Fruit fly (Drosophila melanogaster) whole organism, prepupa: Measurements from ENCODE around the gene CG6052.

Source experiments
- CG10669 ChIP-seq: fragments of 200-800 bp; sonication (Bioruptor generic); optimal IDR thresholded peaks from 3 replicates; lab custom pipeline; 2018; ENCODE audit warnings: missing biosample characterization, mild to moderate bottlenecking, missing genetic modification characterization, moderate library complexity
- CG11902 ChIP-seq: fragments of 200-800 bp; sonication (Bioruptor generic); optimal IDR thresholded peaks from 3 replicates; lab custom pipeline; 2016; ENCODE audit warnings: missing biosample characterization, missing genetic modification characterization
- CG15336 ChIP-seq: fragments of 200-800 bp; sonication (Bioruptor generic); IDR thresholded peaks from 2 replicates; pipeline ENCODE4 v1.3.6; 2022; ENCODE audit warnings: missing biosample characterization, missing genetic modification characterization
- CG1621 ChIP-seq: fragments of 200-800 bp; sonication (Bioruptor generic); optimal IDR thresholded peaks from 3 replicates; lab custom pipeline; 2018; ENCODE audit warnings: missing biosample characterization, mild to moderate bottlenecking, missing genetic modification characterization
- CG16779 ChIP-seq: fragments of 200-800 bp; sonication (Bioruptor generic); optimal IDR thresholded peaks from 3 replicates; lab custom pipeline; 2017; ENCODE audit warnings: missing biosample characterization, mild to moderate bottlenecking, missing genetic modification characterization
- CG31627 ChIP-seq: fragments of 200-800 bp; sonication (Bioruptor generic); optimal IDR thresholded peaks from 3 replicates; lab custom pipeline; 2016; ENCODE audit warnings: missing biosample characterization, missing genetic modification characterization
- CG32006 ChIP-seq: fragments of 200-800 bp; sonication (Bioruptor generic); optimal IDR thresholded peaks from 3 replicates; lab custom pipeline; 2017; ENCODE audit warnings: missing biosample characterization, mild to moderate bottlenecking, missing genetic modification characterization
- CG34406 ChIP-seq: fragments of 200-800 bp; sonication (Bioruptor generic); optimal IDR thresholded peaks from 3 replicates; lab custom pipeline; 2016; ENCODE audit warnings: missing biosample characterization, missing genetic modification characterization
- CG3919 ChIP-seq: fragments of 200-800 bp; sonication (Bioruptor generic); optimal IDR thresholded peaks from 3 replicates; lab custom pipeline; 2016; ENCODE audit warnings: missing biosample characterization, missing genetic modification characterization
- CG6163 ChIP-seq: fragments of 200-800 bp; sonication (Bioruptor generic); IDR thresholded peaks from 3 replicates; pipeline ENCODE4 v1.3.6; 2022; ENCODE audit warnings: missing biosample characterization, missing genetic modification characterization
- CG6276 ChIP-seq: fragments of 200-800 bp; sonication (Bioruptor generic); optimal IDR thresholded peaks from 2 replicates; lab custom pipeline; 2017; ENCODE audit warnings: missing biosample characterization, mild to moderate bottlenecking, missing genetic modification characterization
- CG6792 ChIP-seq: fragments of 200-800 bp; sonication (Bioruptor generic); optimal IDR thresholded peaks from 3 replicates; lab custom pipeline; 2016; ENCODE audit warnings: missing biosample characterization, missing genetic modification characterization
- CG7368 ChIP-seq: fragments of 200-800 bp; sonication (Bioruptor generic); optimal IDR thresholded peaks from 3 replicates; lab custom pipeline; 2016; ENCODE audit warnings: missing biosample characterization, missing genetic modification characterization
- CG9139 ChIP-seq: fragments of 200-800 bp; sonication (Bioruptor generic); optimal IDR thresholded peaks from 3 replicates; lab custom pipeline; 2017; ENCODE audit warnings: missing biosample characterization, mild to moderate bottlenecking, missing genetic modification characterization
- Eip93F ChIP-seq: fragments of 200-800 bp; sonication (Bioruptor generic); optimal IDR thresholded peaks from 2 replicates; lab custom pipeline; 2016; ENCODE audit warnings: missing biosample characterization, mild to moderate bottlenecking, missing genetic modification characterization
- Ets21C ChIP-seq: fragments of 200-800 bp; sonication (Bioruptor generic); optimal IDR thresholded peaks from 3 replicates; lab custom pipeline; 2016; ENCODE audit warnings: missing biosample characterization, missing genetic modification characterization
- Ets96B ChIP-seq: fragments of 200-800 bp; optimal IDR thresholded peaks from 2 replicates; lab custom pipeline; 2019; ENCODE audit warnings: missing biosample characterization, mild to moderate bottlenecking, missing genetic modification characterization, moderate library complexity
- Gug ChIP-seq: fragments of 200-800 bp; sonication (Bioruptor generic); IDR thresholded peaks from 2 replicates; pipeline ENCODE4 v1.3.6; 2022; ENCODE audit warnings: missing biosample characterization, missing genetic modification characterization
- Hr39 ChIP-seq: fragments of 200-800 bp; sonication (Bioruptor generic); optimal IDR thresholded peaks from 2 replicates; lab custom pipeline; 2016; ENCODE audit warnings: missing biosample characterization, missing genetic modification characterization
- Lpt ChIP-seq: fragments of 200-800 bp; sonication (Bioruptor generic); optimal IDR thresholded peaks from 3 replicates; lab custom pipeline; 2016; ENCODE audit warnings: missing biosample characterization, missing genetic modification characterization
- Met ChIP-seq: fragments of 200-800 bp; sonication (Bioruptor generic); optimal IDR thresholded peaks from 3 replicates; lab custom pipeline; 2016; ENCODE audit warnings: missing biosample characterization, missing genetic modification characterization
- OdsH ChIP-seq: fragments of 200-800 bp; sonication (Bioruptor generic); optimal IDR thresholded peaks from 3 replicates; lab custom pipeline; 2016; ENCODE audit warnings: missing biosample characterization, missing genetic modification characterization
- Smox ChIP-seq: fragments of 200-800 bp; sonication (Bioruptor generic); optimal IDR thresholded peaks from 3 replicates; lab custom pipeline; 2016; ENCODE audit warnings: missing biosample characterization, missing genetic modification characterization
- Sox102F ChIP-seq: fragments of 200-800 bp; sonication (Bioruptor generic); optimal IDR thresholded peaks from 2 replicates; lab custom pipeline; 2016; ENCODE audit warnings: missing biosample characterization, mild to moderate bottlenecking, missing genetic modification characterization
- achi ChIP-seq: fragments of 200-800 bp; sonication (Bioruptor generic); optimal IDR thresholded peaks from 3 replicates; lab custom pipeline; 2016; ENCODE audit warnings: missing biosample characterization, missing genetic modification characterization
- cyc ChIP-seq: fragments of 200-800 bp; sonication (Bioruptor generic); optimal IDR thresholded peaks from 3 replicates; lab custom pipeline; 2016; ENCODE audit warnings: missing biosample characterization, missing genetic modification characterization
- dsx ChIP-seq: fragments of 200-800 bp; optimal IDR thresholded peaks from 3 replicates; lab custom pipeline; 2019; ENCODE audit warnings: missing biosample characterization, mild to moderate bottlenecking, missing genetic modification characterization, moderate library complexity; ENCODE audit not compliant: poor library complexity, severe bottlenecking
- esn ChIP-seq: fragments of 200-800 bp; sonication (Bioruptor generic); optimal IDR thresholded peaks from 2 replicates; lab custom pipeline; 2016; ENCODE audit warnings: missing biosample characterization, mild to moderate bottlenecking, missing genetic modification characterization, moderate library complexity
- fd59A ChIP-seq: fragments of 200-800 bp; sonication (Bioruptor generic); optimal IDR thresholded peaks from 2 replicates; lab custom pipeline; 2017; ENCODE audit warnings: missing biosample characterization, mild to moderate bottlenecking, missing genetic modification characterization, missing genetic modification reagents
- fd85E ChIP-seq: fragments of 200-800 bp; sonication (Bioruptor generic); optimal IDR thresholded peaks from 3 replicates; lab custom pipeline; 2016; ENCODE audit warnings: missing biosample characterization, missing genetic modification characterization
- lz ChIP-seq: fragments of 200-800 bp; sonication (Bioruptor generic); optimal IDR thresholded peaks from 3 replicates; lab custom pipeline; 2016; ENCODE audit warnings: missing biosample characterization, missing genetic modification characterization
- pdm3 ChIP-seq: fragments of 200-800 bp; sonication (Bioruptor generic); optimal IDR thresholded peaks from 3 replicates; lab custom pipeline; 2016; ENCODE audit warnings: missing biosample characterization, missing genetic modification characterization
- salr ChIP-seq, 2 experiments: fragments of 200-800 bp; sonication (Bioruptor generic); optimal IDR thresholded peaks; 3 replicates each; lab custom pipeline; 2016 to 2018; ENCODE audit warnings: missing biosample characterization in 2 of 2, missing genetic modification characterization in 2 of 2, mild to moderate bottlenecking in 1 of 2
- spab ChIP-seq: fragments of 200-800 bp; sonication (Bioruptor generic); optimal IDR thresholded peaks from 2 replicates; lab custom pipeline; 2017; ENCODE audit warnings: missing biosample characterization, mild to moderate bottlenecking, missing genetic modification characterization, missing genetic modification reagents
- ss ChIP-seq, 2 experiments: fragments of 200-800 bp; sonication (Bioruptor generic); optimal IDR thresholded peaks; 2 replicates in 1 of 2; 3 replicates in 1 of 2; lab custom pipeline; 2017 to 2018; ENCODE audit warnings: mild to moderate bottlenecking in 2 of 2, missing biosample characterization in 2 of 2, missing genetic modification characterization in 2 of 2, moderate library complexity in 1 of 2
- svp ChIP-seq: fragments of 200-800 bp; sonication (Bioruptor generic); peaks from one replicate; lab custom pipeline; 2016; ENCODE audit warnings: missing biosample characterization, missing genetic modification characterization

CG6052 gene

dm6 chr3L:17729278-17729677, at the start of gene CG6052:
TSS of gene CG6052 (minus strand) at chr3L:17729378.
- TF ChIP-seq salr (GFP tag; optimal IDR thresholded peaks at IDR 0.05; lab: Kevin White, UChicago) = no peak
- TF ChIP-seq fd85E (GFP tag; lab: Kevin White, UChicago) = no peak
- TF ChIP-seq CG7368 (GFP tag; lab: Kevin White, UChicago) = no peak
- no peak for TF ChIP-seq CG9139 (GFP tag; lab: Kevin White, UChicago)
- no peak for TF ChIP-seq CG6276 (GFP tag; lab: Kevin White, UChicago)
- TF ChIP-seq CG1621 (tag; lab: Kevin White, UChicago) = no peak
- no peak for TF ChIP-seq svp
- no peak for TF ChIP-seq cyc (GFP tag; lab: Kevin White, UChicago)

dm6 chr3L:17763987-17764386, 34.8 kb upstream of the CG6052 start, which contains the start of the genes Adgf-A and Adgf-A2:
TSS of gene Adgf-A (minus strand) at chr3L:17764158.
TSS of gene Adgf-A2 (minus strand) at chr3L:17764158.
- no peak for TF ChIP-seq CG6792 (GFP tag; lab: Kevin White, UChicago)
- TF ChIP-seq Ets21C = no peak
- TF ChIP-seq CG10669 = no peak
- no peak for TF ChIP-seq CG16779 (tag; lab: Kevin White, UChicago)
- TF ChIP-seq Met (GFP tag; lab: Kevin White, UChicago) = no peak
- TF ChIP-seq dsx = no peak
- TF ChIP-seq spab (GFP tag; lab: Kevin White, UChicago) = no peak
- no peak for TF ChIP-seq CG15336 (GFP tag; lab: Robert Waterston, UW)
- TF ChIP-seq lz = no peak
- TF ChIP-seq salr (GFP tag; optimal IDR thresholded peaks at IDR 0.05; lab: Kevin White, UChicago) = no peak
- no peak for TF ChIP-seq Gug (GFP tag; lab: Robert Waterston, UW)
- no peak for TF ChIP-seq CG3919 (GFP tag; lab: Kevin White, UChicago)
- TF ChIP-seq Eip93F (GFP tag; lab: Kevin White, UChicago) = no peak

DNA sequence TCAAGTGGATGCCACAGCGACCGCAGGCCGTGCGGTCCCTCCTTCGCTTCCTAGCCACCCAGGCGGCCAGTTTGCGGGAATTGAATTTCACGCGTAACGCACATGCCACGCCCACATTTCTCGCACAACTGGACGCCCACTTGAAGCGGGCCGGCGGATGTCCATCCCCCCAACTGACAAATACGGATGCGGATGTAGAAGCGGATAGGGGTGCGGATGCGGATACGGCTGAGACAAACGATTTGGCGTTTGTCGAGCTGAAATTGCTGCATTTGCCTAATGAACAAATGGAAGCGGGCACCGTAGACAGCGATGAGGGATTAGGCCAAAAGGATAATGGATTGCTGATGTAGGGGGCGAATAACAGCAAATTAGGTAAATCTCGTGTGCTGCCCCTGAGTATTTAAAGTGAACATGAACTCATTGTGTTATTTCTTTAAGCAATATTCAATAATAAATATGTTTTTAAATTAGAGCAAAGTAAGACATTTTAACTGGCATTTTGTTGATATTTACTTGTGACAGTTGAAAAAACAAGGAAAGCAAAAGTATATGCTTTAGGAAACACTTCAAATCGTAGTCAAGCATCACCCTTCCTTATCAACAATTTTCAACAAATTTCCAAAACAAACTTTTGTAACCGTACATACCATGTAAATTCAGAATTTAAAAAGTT, 30.0 kb upstream of the CG6052 start, which contains the start of gene CG32181:
CG32181 (plus strand) TSS at position 626 of the 676 bp plus-strand sequence.
- no peak for TF ChIP-seq CG1621 (tag; lab: Kevin White, UChicago)
- no peak for TF ChIP-seq CG6792 (GFP tag; lab: Kevin White, UChicago)
- TF ChIP-seq cyc (GFP tag; lab: Kevin White, UChicago) = no peak
- no peak for TF ChIP-seq CG32006 (GFP tag; lab: Kevin White, UChicago)
- TF ChIP-seq pdm3 (GFP tag; lab: Kevin White, UChicago) = no peak
- no peak for TF ChIP-seq Sox102F
- no peak for TF ChIP-seq Lpt (GFP tag; lab: Kevin White, UChicago)
- no peak for TF ChIP-seq spab (GFP tag; lab: Kevin White, UChicago)
- no peak for TF ChIP-seq Hr39 (GFP tag; lab: Kevin White, UChicago)
- no peak for TF ChIP-seq CG3919 (GFP tag; lab: Kevin White, UChicago)
- TF ChIP-seq CG11902 (GFP tag; lab: Kevin White, UChicago) = no peak
- TF ChIP-seq Eip93F (GFP tag; lab: Kevin White, UChicago) = no peak
- TF ChIP-seq lz = no peak
- TF ChIP-seq CG34406 (GFP tag; lab: Kevin White, UChicago) = no peak
- TF ChIP-seq achi = no peak
- no peak for TF ChIP-seq CG16779 (tag; lab: Kevin White, UChicago)
- no peak for TF ChIP-seq esn (GFP tag; lab: Kevin White, UChicago)
- TF ChIP-seq fd59A (GFP tag; lab: Kevin White, UChicago) = no peak
- no peak for TF ChIP-seq Met (GFP tag; lab: Kevin White, UChicago)

DNA sequence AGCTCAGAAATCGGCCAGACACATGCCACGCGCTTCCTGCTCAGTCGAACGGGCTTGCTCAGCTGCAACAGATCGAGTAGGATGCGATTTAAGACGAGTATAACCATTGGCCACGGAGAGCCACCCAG, 28.8 kb upstream of the CG6052 start, which contains the start of gene CG32182:
CG32182 (plus strand) TSS at position 29 of the 128 bp plus-strand sequence.
- no peak for TF ChIP-seq CG1621 (tag; lab: Kevin White, UChicago)
- TF ChIP-seq Ets96B (tag; lab: Kevin White, UChicago) = no peak
- TF ChIP-seq Eip93F (GFP tag; lab: Kevin White, UChicago) = no peak
- TF ChIP-seq Sox102F = no peak
- no peak for TF ChIP-seq achi
- TF ChIP-seq Smox (GFP tag; lab: Kevin White, UChicago) = no peak
- TF ChIP-seq CG6163 = no peak
- TF ChIP-seq CG3919 (GFP tag; lab: Kevin White, UChicago) = no peak
- TF ChIP-seq ss (GFP tag; optimal IDR thresholded peaks at IDR 0.05; lab: Kevin White, UChicago) = no peak
- TF ChIP-seq pdm3 (GFP tag; lab: Kevin White, UChicago) = no peak
- no peak for TF ChIP-seq OdsH (GFP tag; lab: Kevin White, UChicago)
- TF ChIP-seq CG31627 (GFP tag; lab: Kevin White, UChicago) = no peak
- no peak for TF ChIP-seq Met (GFP tag; lab: Kevin White, UChicago)
